Worm (Caenorhabditis elegans): ENCODE data around the gene ZK488.6.

- TF ChIP-seq bed-3 (GFP tag; optimal IDR thresholded peaks at IDR 0.05): no peak
- no peak for TF ChIP-seq pha-4 (tag; optimal IDR thresholded peaks at IDR 0.05)
- no peak for TF ChIP-seq ceh-83 (GFP tag; optimal IDR thresholded peaks at IDR 0.05)
- TF ChIP-seq nhr-28 (tag; optimal IDR thresholded peaks at IDR 0.05): no peak
Measured at ce11 chrV:631832-632231, 41.5 kb downstream of the ZK488.6 start.

Measured in whole organism, mixed stage, embryonic.